Worm (Caenorhabditis elegans) whole organism, L2 larva: ENCODE measurements around the gene mec-3.

Source experiments
- C34F6.9 ChIP-seq: fragments of 150-350 bp; optimal IDR thresholded peaks from 2 replicates; lab custom pipeline; 2014; ENCODE audit warnings: missing biosample characterization, missing genetic modification characterization
- F13H6.1 ChIP-seq: sonication (generic microtip); optimal IDR thresholded peaks from 2 replicates; lab custom pipeline; 2016; ENCODE audit warnings: missing genetic modification characterization, missing compliant biosample characterization
- R02D3.7 ChIP-seq: fragments of 150-350 bp; optimal IDR thresholded peaks from 2 replicates; lab custom pipeline; 2014; ENCODE audit warnings: missing biosample characterization, missing genetic modification characterization
- Y55F3AM.14 ChIP-seq: fragments of 200-800 bp; sonication (Bioruptor generic); optimal IDR thresholded peaks from 2 replicates; lab custom pipeline; 2018; ENCODE audit warnings: mild to moderate bottlenecking, missing genetic modification characterization, missing compliant biosample characterization
- ZK546.5 ChIP-seq: sonication (generic microtip); optimal IDR thresholded peaks from 2 replicates; lab custom pipeline; 2017; ENCODE audit warnings: missing biosample characterization, missing genetic modification characterization
- aly-2 ChIP-seq: fragments of 150-350 bp; optimal IDR thresholded peaks from 2 replicates; lab custom pipeline; 2014; ENCODE audit warnings: missing biosample characterization, missing genetic modification characterization
- blmp-1 ChIP-seq: sonication (generic microtip); optimal IDR thresholded peaks from 2 replicates; lab custom pipeline; 2017; ENCODE audit warnings: missing genetic modification characterization, mild to moderate bottlenecking, missing compliant biosample characterization, antibody characterized with exemption, moderate library complexity; ENCODE audit not compliant: insufficient read depth
- ceh-16 ChIP-seq: fragments of 150-350 bp; optimal IDR thresholded peaks from 2 replicates; lab custom pipeline; 2014; ENCODE audit warnings: missing biosample characterization, missing genetic modification characterization
- crh-2 ChIP-seq: sonication (generic microtip); optimal IDR thresholded peaks from 2 replicates; lab custom pipeline; 2017; ENCODE audit warnings: missing biosample characterization, missing genetic modification characterization
- dmd-4 ChIP-seq: sonication (generic microtip); optimal IDR thresholded peaks from 2 replicates; lab custom pipeline; 2017; ENCODE audit warnings: missing biosample characterization, missing genetic modification characterization
- egl-27 ChIP-seq: sonication (generic microtip); optimal IDR thresholded peaks from 3 replicates; lab custom pipeline; 2017; ENCODE audit warnings: missing biosample characterization, missing genetic modification reagents, missing genetic modification characterization
- elt-1 ChIP-seq: fragments of 150-350 bp; optimal IDR thresholded peaks from 2 replicates; lab custom pipeline; 2014; ENCODE audit warnings: missing biosample characterization, missing genetic modification characterization
- elt-3 ChIP-seq: sonication (generic microtip); optimal IDR thresholded peaks from 2 replicates; lab custom pipeline; 2017; ENCODE audit warnings: missing biosample characterization, missing genetic modification characterization
- fos-1 ChIP-seq: fragments of 150-350 bp; optimal IDR thresholded peaks from 2 replicates; lab custom pipeline; 2014; ENCODE audit warnings: missing biosample characterization, missing genetic modification characterization
- gmeb-1 ChIP-seq: fragments of 150-350 bp; optimal IDR thresholded peaks from 2 replicates; lab custom pipeline; 2014; ENCODE audit warnings: missing biosample characterization, missing genetic modification characterization
- lin-11 ChIP-seq: fragments of 150-350 bp; sonication (generic microtip); optimal IDR thresholded peaks from 2 replicates; lab custom pipeline; 2014; ENCODE audit warnings: missing biosample characterization, missing genetic modification characterization, inconsistent platforms, mixed read lengths
- lin-13 ChIP-seq: fragments of 150-350 bp; optimal IDR thresholded peaks from 2 replicates; lab custom pipeline; 2014; ENCODE audit warnings: missing biosample characterization, missing genetic modification reagents, missing genetic modification characterization
- lsy-2 ChIP-seq, 2 experiments: fragments of 150-350 bp in 1 of 2; sonication (generic microtip) in 1 of 2; optimal IDR thresholded peaks; 2 replicates each; lab custom pipeline; 2014 to 2017; ENCODE audit warnings: missing biosample characterization in 2 of 2, missing genetic modification characterization in 2 of 2
- mab-5 ChIP-seq: fragments of 150-350 bp; optimal IDR thresholded peaks from 2 replicates; lab custom pipeline; 2014; ENCODE audit warnings: missing biosample characterization, missing genetic modification characterization
- mbf-1 ChIP-seq: sonication (generic microtip); optimal IDR thresholded peaks from 2 replicates; lab custom pipeline; 2017; ENCODE audit warnings: missing biosample characterization, missing genetic modification characterization
- mdl-1 ChIP-seq, 2 experiments: fragments of 150-350 bp in 1 of 2; sonication (generic microtip) in 1 of 2; optimal IDR thresholded peaks; 2 replicates each; lab custom pipeline; 2017; ENCODE audit warnings: missing biosample characterization in 2 of 2, missing genetic modification characterization in 2 of 2
- nhr-11 ChIP-seq: fragments of 150-350 bp; optimal IDR thresholded peaks from 2 replicates; lab custom pipeline; 2014; ENCODE audit warnings: missing biosample characterization, missing genetic modification characterization
- nhr-129 ChIP-seq: fragments of 150-350 bp; optimal IDR thresholded peaks from 2 replicates; lab custom pipeline; 2014; ENCODE audit warnings: missing biosample characterization, missing genetic modification characterization
- nhr-21 ChIP-seq: fragments of 150-350 bp; optimal IDR thresholded peaks from 2 replicates; lab custom pipeline; 2014; ENCODE audit warnings: missing biosample characterization, missing genetic modification characterization
- nhr-23 ChIP-seq: fragments of 150-350 bp; optimal IDR thresholded peaks from 2 replicates; lab custom pipeline; 2014; ENCODE audit warnings: missing biosample characterization, missing genetic modification reagents, missing genetic modification characterization
- nhr-237 ChIP-seq: fragments of 150-350 bp; optimal IDR thresholded peaks from 2 replicates; lab custom pipeline; 2014; ENCODE audit warnings: missing biosample characterization, missing genetic modification characterization
- nhr-6 ChIP-seq: fragments of 150-350 bp; optimal IDR thresholded peaks from 2 replicates; lab custom pipeline; 2014; ENCODE audit warnings: missing biosample characterization, missing genetic modification characterization
- peb-1 ChIP-seq: fragments of 150-350 bp; optimal IDR thresholded peaks from 2 replicates; lab custom pipeline; 2014; ENCODE audit warnings: missing biosample characterization, missing genetic modification characterization
- sem-4 ChIP-seq: fragments of 150-350 bp; optimal IDR thresholded peaks from 2 replicates; lab custom pipeline; 2014; ENCODE audit warnings: missing biosample characterization, missing genetic modification reagents, missing genetic modification characterization
- sma-9 ChIP-seq, 2 experiments: fragments of 150-350 bp in 1 of 2; sonication (generic microtip) in 1 of 2; optimal IDR thresholded peaks; 2 replicates each; lab custom pipeline; 2014 to 2016; ENCODE audit warnings: missing genetic modification characterization in 2 of 2, mild to moderate bottlenecking in 1 of 2, missing biosample characterization in 1 of 2, missing compliant biosample characterization in 1 of 2, missing genetic modification reagents in 1 of 2, moderate library complexity in 1 of 2
- unc-39 ChIP-seq: fragments of 150-350 bp; optimal IDR thresholded peaks from 2 replicates; lab custom pipeline; 2014; ENCODE audit warnings: missing biosample characterization, missing genetic modification characterization
- unc-55 ChIP-seq: fragments of 150-350 bp; sonication (generic microtip); optimal IDR thresholded peaks from 3 replicates; lab custom pipeline; 2014; ENCODE audit warnings: missing biosample characterization, missing genetic modification reagents, missing genetic modification characterization
- unc-62 ChIP-seq: fragments of 150-350 bp; optimal IDR thresholded peaks from 2 replicates; lab custom pipeline; 2014; ENCODE audit warnings: missing biosample characterization, missing genetic modification reagents, missing genetic modification characterization
- zag-1 ChIP-seq: fragments of 150-350 bp; optimal IDR thresholded peaks from 2 replicates; lab custom pipeline; 2014; ENCODE audit warnings: missing biosample characterization, missing genetic modification characterization

Gene mec-3

DNA sequence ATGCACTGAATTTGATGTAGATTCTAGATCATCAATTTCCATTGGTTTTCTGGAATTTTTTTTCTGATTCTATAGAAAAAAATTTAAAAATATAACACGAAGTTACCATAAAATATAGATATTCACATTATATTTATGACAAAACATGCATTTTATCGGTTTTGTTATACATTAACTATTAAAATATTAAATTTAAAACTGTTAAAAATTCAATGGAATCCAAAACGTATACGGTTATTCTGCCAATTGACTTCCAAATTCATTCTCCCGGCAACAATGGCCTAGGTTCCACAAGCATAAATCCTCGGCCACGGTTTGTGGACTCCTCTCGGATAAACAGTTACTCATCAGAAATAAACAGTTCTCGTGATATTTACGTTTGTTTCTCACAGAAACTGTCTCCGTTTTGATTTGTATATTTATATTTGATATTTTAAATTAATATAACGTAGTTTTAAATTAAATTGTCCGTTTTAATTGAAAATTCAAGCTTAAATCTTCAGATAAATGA is 22.0 kb upstream of the mec-3 start, which contains the start of the genes F01D4.5 and ced-5 (continued):
- peak; percentile 84 for TF ChIP-seq F13H6.1 (tag; lab: Kevin White, UChicago)
- peak; percentile 63 for TF ChIP-seq nhr-6 (tag; lab: Kevin White, UChicago)
- peak; percentile 71 for TF ChIP-seq sem-4
- TF ChIP-seq mab-5, result no peak
- TF ChIP-seq unc-39, result no peak
- TF ChIP-seq dmd-4 (tag; lab: Kevin White, UChicago), result no peak

DNA sequence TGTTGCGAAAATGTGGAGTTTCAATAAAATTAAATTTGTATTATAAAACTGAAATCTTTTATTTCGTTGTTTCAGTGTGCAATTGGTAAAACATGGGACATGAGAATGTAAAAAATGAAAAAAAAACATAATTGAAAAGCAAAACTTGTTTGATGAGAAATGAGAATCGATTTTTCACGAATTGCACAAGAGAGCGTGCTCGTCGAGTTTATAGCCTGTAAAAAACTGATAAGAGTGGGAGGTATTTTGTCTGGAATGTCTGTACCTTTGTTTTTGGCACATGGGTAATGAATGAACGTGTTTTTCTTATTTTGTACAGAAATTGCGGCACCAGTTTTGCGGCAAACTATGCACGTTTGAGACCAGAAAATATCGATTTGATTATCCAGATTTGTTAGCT is 20.9 kb upstream of the mec-3 start:
- TF ChIP-seq fos-1, result peak; percentile 12
- TF ChIP-seq F13H6.1 (tag; lab: Kevin White, UChicago), result no peak

DNA sequence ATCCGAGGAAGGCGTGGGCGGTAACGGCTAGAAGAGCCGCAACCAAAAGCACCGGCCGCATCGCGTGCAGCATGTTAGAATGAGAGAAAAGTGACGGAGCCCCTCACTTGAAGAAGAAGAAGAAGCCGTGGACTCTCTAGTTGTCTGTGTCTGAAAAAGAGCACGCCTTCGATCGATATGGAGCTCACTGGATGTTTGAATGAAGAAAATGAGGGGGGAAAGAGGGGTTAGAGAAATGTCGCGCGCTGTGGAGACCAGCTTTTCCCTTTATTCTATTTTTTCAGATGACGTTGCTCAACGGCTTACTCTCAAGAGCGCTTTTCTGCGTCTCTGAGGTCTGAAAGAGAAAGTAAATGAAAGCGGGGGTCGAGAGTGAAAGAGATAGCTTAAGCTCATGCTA is 20.0 kb upstream of the mec-3 start, which contains the start of gene egl-21:
Gene egl-21 (minus strand): TSS at position 150 of the 400 bp plus-strand sequence.
- TF ChIP-seq aly-2, result no peak
- TF ChIP-seq unc-55 (GFP tag; lab: Kevin White, UChicago), result peak; percentile 92
- TF ChIP-seq unc-39, result peak; percentile 52
- peak; percentile 43 for TF ChIP-seq egl-27 (tag; lab: Kevin White, UChicago)
- TF ChIP-seq zag-1 (tag; lab: Kevin White, UChicago), result peak; percentile 79
- peak; percentile 59 to 61 for TF ChIP-seq mdl-1 (tag; optimal IDR thresholded peaks at IDR 0.05; lab: Kevin White, UChicago)
- TF ChIP-seq nhr-6 (tag; lab: Kevin White, UChicago), result peak; percentile 36
- no peak for TF ChIP-seq elt-3 (tag; lab: Kevin White, UChicago)
- peak in 1 of 2 experiments; percentile 66 for TF ChIP-seq lsy-2 (tag; optimal IDR thresholded peaks at IDR 0.05; lab: Kevin White, UChicago)
- TF ChIP-seq lin-13 (GFP tag; lab: Kevin White, UChicago), result peak; percentile 33
- no peak for TF ChIP-seq blmp-1 (tag; lab: Kevin White, UChicago)
- TF ChIP-seq sma-9 (GFP tag; optimal IDR thresholded peaks at IDR 0.05; lab: Kevin White, UChicago), result peak; percentile 46
- no peak for TF ChIP-seq sma-9 (tag; optimal IDR thresholded peaks at IDR 0.05; lab: Kevin White, UChicago)
- TF ChIP-seq crh-2 (tag; lab: Kevin White, UChicago), result peak; percentile 82
- TF ChIP-seq lin-11 (tag; lab: Kevin White, UChicago), result peak; percentile 66
- no peak for TF ChIP-seq ZK546.5 (tag; lab: Kevin White, UChicago)
- peak; percentile 64 for TF ChIP-seq Y55F3AM.14 (GFP tag; lab: Kevin White, UChicago)
- peak; percentile 79 for TF ChIP-seq nhr-129
- no peak for TF ChIP-seq nhr-237 (tag; lab: Kevin White, UChicago)
- no peak for TF ChIP-seq elt-1
- TF ChIP-seq peb-1 (tag; lab: Kevin White, UChicago), result no peak
- peak; percentile 89 for TF ChIP-seq C34F6.9 (tag; lab: Kevin White, UChicago)
- no peak for TF ChIP-seq dmd-4 (tag; lab: Kevin White, UChicago)
- peak; percentile 60 for TF ChIP-seq F13H6.1 (tag; lab: Kevin White, UChicago)
- no peak for TF ChIP-seq ceh-16
- no peak for TF ChIP-seq unc-62 (GFP tag; lab: Kevin White, UChicago)
- peak; percentile 46 for TF ChIP-seq sem-4
- TF ChIP-seq mbf-1 (tag; lab: Kevin White, UChicago), result no peak
- no peak for TF ChIP-seq nhr-23 (tag; lab: Kevin White, UChicago)
- TF ChIP-seq nhr-21 (tag; lab: Kevin White, UChicago), result peak; percentile 19

DNA sequence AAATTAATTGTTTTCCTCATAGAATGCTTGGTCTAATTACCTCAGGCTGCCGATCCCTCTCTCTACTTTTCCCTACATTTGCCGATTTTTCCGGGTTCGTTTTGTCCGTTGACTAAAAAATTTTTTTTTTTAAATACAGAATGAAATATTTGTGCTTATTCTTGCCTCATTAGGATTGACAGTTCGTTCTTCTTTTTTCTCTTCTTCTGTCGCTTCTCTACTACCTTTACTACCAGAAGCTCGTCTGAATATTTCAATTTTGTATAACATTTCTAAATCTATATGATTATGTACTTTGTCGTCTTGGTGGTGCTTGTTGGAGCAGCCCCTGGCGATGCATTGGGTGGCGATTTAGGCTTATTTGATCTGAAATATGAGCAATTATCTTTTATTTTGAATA is 13.6 kb upstream of the mec-3 start:
- TF ChIP-seq R02D3.7 (no peak), crh-2 (tag; lab: Kevin White, UChicago) (no peak), ZK546.5 (tag; lab: Kevin White, UChicago) (no peak)
- TF ChIP-seq, all 48 proteins: peak for 0

DNA sequence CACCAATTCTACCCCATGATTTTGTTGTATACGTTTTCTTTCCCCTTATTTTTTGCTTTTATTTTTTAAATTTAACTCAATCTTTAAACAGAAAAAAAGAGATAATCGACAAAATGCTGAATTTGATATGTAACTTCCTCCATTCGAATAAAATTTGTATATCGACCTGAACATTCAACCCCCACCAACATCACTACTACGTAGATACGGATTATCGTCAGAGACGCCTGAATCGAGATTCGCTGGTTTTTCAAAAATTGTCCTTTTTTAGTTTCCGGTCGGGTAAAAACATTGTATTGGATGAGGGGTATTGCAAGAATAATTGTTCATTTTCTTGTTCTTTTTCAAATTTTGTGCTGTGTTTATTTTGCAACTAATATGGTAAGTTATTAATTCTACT is 10.8 kb upstream of the mec-3 start, which contains the start of gene bgnt-1.1:
Gene bgnt-1.1 (plus strand): TSS at position 301 of the 400 bp plus-strand sequence.
- no peak for TF ChIP-seq dmd-4 (tag; lab: Kevin White, UChicago)
- no peak for TF ChIP-seq nhr-21 (tag; lab: Kevin White, UChicago)
- no peak for TF ChIP-seq mdl-1 (tag; optimal IDR thresholded peaks at IDR 0.05; lab: Kevin White, UChicago)
- TF ChIP-seq nhr-11 (tag; lab: Kevin White, UChicago), result no peak
- TF ChIP-seq gmeb-1 (tag; lab: Kevin White, UChicago), result no peak
